Fruit fly (Drosophila melanogaster): ENCODE results near the gene CG31717.

DNA sequence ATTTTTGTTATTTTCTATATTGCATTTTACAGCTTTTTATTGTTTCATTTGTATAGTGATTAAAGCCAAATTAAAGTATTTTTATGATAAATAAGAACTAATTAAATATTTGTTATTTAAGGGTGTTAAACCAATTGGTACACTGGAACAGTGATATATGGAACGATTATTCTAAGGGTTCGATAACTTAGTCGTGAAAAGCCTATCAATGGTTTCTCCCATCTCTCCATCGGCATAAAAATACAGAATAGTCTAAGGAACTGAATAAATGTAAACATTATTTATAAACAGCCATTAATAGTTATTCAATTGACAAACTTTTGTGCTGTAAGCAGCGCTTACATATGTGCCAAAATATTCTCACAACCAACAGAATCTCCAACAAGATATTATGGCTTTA is 14.6 kb downstream of the CG31717 start, which contains the start of gene Mob3:
- TF ChIP-seq usp (GFP tag; optimal IDR thresholded peaks at IDR 0.05) = no peak
- TF ChIP-seq pan (optimal IDR thresholded peaks at IDR 0.05) = no peak
- no peak for TF ChIP-seq OdsH (GFP tag; optimal IDR thresholded peaks at IDR 0.05)
- no peak for TF ChIP-seq GATAd (GFP tag; optimal IDR thresholded peaks at IDR 0.05)
- no peak for TF ChIP-seq h (GFP tag; optimal IDR thresholded peaks at IDR 0.05)

Measured in whole organism, wandering third instar larva.